Worm (Caenorhabditis elegans) whole organism, L4 larva: ENCODE data around the gene F46H5.4.

Source experiments
- ceh-28 ChIP-seq: fragments of 150-350 bp; optimal IDR thresholded peaks from 2 replicates; lab custom pipeline; 2014; ENCODE audit warnings: missing biosample characterization, missing genetic modification reagents, missing genetic modification characterization
- ceh-44 ChIP-seq: fragments of 200-800 bp; sonication (Bioruptor generic); IDR thresholded peaks from 2 replicates; pipeline ENCODE4 v1.3.6; 2022; ENCODE audit warnings: missing genetic modification reagents, missing genetic modification characterization, missing compliant biosample characterization
- fkh-10 ChIP-seq: fragments of 150-350 bp; optimal IDR thresholded peaks from 2 replicates; lab custom pipeline; 2014; ENCODE audit warnings: missing biosample characterization, missing genetic modification reagents, missing genetic modification characterization
- lin-39 ChIP-seq: fragments of 150-350 bp; optimal IDR thresholded peaks from 2 replicates; lab custom pipeline; 2014; ENCODE audit warnings: missing biosample characterization, missing genetic modification reagents, missing genetic modification characterization
- nhr-25 ChIP-seq: sonication (generic microtip); optimal IDR thresholded peaks from 2 replicates; lab custom pipeline; 2017; ENCODE audit warnings: missing genetic modification characterization, mild to moderate bottlenecking, missing compliant biosample characterization, antibody characterized with exemption, moderate library complexity, borderline replicate concordance; ENCODE audit not compliant: insufficient read depth
- nhr-77 ChIP-seq: fragments of 150-350 bp; optimal IDR thresholded peaks from 2 replicates; lab custom pipeline; 2014; ENCODE audit warnings: missing biosample characterization, missing genetic modification characterization
- unc-62 ChIP-seq, 3 experiments: fragments of 150-350 bp in 1 of 3; sonication (generic microtip); optimal IDR thresholded peaks in 2 of 3; peaks in 1 of 3; 1 replicate in 1 of 3; 2 replicates in 2 of 3; lab custom pipeline; 2014 to 2017; ENCODE audit warnings: missing biosample characterization in 3 of 3, missing genetic modification characterization in 3 of 3, missing genetic modification reagents in 3 of 3, missing genotype in 1 of 3
- ztf-11 ChIP-seq: fragments of 150-350 bp; optimal IDR thresholded peaks from 2 replicates; lab custom pipeline; 2014; ENCODE audit warnings: missing biosample characterization, missing genetic modification characterization

DNA sequence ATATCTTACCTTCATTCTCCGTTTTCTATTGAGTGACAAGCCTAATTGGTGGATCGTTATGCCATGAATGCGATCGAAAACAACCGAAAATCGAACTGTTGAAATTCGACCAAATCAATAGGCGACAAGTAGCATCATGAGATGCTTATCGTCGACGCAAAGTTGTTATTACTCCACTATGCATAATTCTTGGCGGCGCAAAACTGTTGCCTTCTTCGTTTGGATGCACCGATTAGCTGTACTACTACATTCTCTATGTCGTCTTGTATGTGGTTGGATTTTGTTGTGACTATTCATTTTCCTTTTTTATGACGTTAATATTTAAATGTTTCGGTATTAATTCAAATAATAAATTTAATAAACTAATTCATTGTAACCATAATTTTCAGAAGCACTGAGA is 17.6 kb upstream of the F46H5.4 start, which contains the start of gene F46H5.11:
- TF ChIP-seq fkh-10 (GFP tag; lab: Kevin White, UChicago) (no peak), nhr-77 (tag; lab: Kevin White, UChicago) (no peak), nhr-25 (no peak), unc-62 (GFP tag; optimal IDR thresholded peaks at IDR 0.05 in 1 of 2; lab: Kevin White, UChicago) (no peak), unc-62 (tag; optimal IDR thresholded peaks at IDR 0.05; lab: Kevin White, UChicago) (no peak), lin-39 (no peak), ceh-44 (no peak), ztf-11 (no peak), ceh-28 (tag; lab: Kevin White, UChicago) (no peak)
